Worm (Caenorhabditis elegans) whole organism, young adult: ENCODE measurements around the gene C12D8.13.

Experiments
- B0019.2 ChIP-seq: fragments of 200-800 bp; sonication (Bioruptor generic); conservative IDR thresholded peaks from 2 replicates; pipeline ENCODE4 v1.3.6; 2022; ENCODE audit warnings: missing genetic modification reagents, missing genetic modification characterization, missing compliant biosample characterization
- F22D6.2 ChIP-seq: sonication (generic microtip); optimal IDR thresholded peaks from 2 replicates; lab custom pipeline; 2016; ENCODE audit warnings: mild to moderate bottlenecking, missing genetic modification characterization, missing compliant biosample characterization
- F23B12.7 ChIP-seq: sonication (generic microtip); optimal IDR thresholded peaks from 2 replicates; lab custom pipeline; 2017; ENCODE audit warnings: missing genetic modification characterization, mild to moderate bottlenecking, missing compliant biosample characterization, antibody characterized with exemption, moderate library complexity; ENCODE audit not compliant: insufficient read depth
- F33H1.4 ChIP-seq: fragments of 200-800 bp; sonication (Bioruptor generic); IDR thresholded peaks from 2 replicates; pipeline ENCODE4 v1.3.6; 2022; ENCODE audit warnings: missing genetic modification reagents, missing genetic modification characterization, missing compliant biosample characterization
- F49E8.2 ChIP-seq: sonication (generic microtip); optimal IDR thresholded peaks from 3 replicates; lab custom pipeline; 2017; ENCODE audit warnings: missing genetic modification characterization, mild to moderate bottlenecking, missing compliant biosample characterization, antibody characterized with exemption, moderate library complexity; ENCODE audit not compliant: insufficient read depth
- K11D2.4 ChIP-seq: fragments of 200-800 bp; sonication (Bioruptor generic); IDR thresholded peaks from 2 replicates; pipeline ENCODE4 v1.3.6; 2022; ENCODE audit warnings: missing genetic modification reagents, missing genetic modification characterization, missing compliant biosample characterization
- Y56A3A.18 ChIP-seq: fragments of 200-800 bp; sonication (Bioruptor generic); IDR thresholded peaks from 2 replicates; pipeline ENCODE4 v1.3.6; 2022; ENCODE audit warnings: missing genetic modification reagents, missing genetic modification characterization, missing compliant biosample characterization
- Y95B8A.8 ChIP-seq: fragments of 200-800 bp; sonication (Bioruptor generic); IDR thresholded peaks from 2 replicates; pipeline ENCODE4 v1.3.6; 2022; ENCODE audit warnings: missing genetic modification reagents, missing genetic modification characterization, missing compliant biosample characterization
- ama-1 ChIP-seq, 3 experiments: fragments of 150-350 bp in 1 of 3; sonication (generic microtip) in 2 of 3; optimal IDR thresholded peaks; 2 replicates each; lab custom pipeline; 2014 to 2018; ENCODE audit warnings: missing biosample characterization in 2 of 3, missing genetic modification characterization in 2 of 3, missing genetic modification reagents in 2 of 3
- cebp-1 ChIP-seq, 2 experiments: fragments of 200-800 bp in 1 of 2; sonication (Bioruptor generic) in 1 of 2; sonication (generic microtip) in 1 of 2; IDR thresholded peaks in 1 of 2; optimal IDR thresholded peaks in 1 of 2; 2 replicates each; pipeline versions ENCODE4 v1.3.6 to Lab custom; 2017 to 2022; ENCODE audit warnings: missing compliant biosample characterization in 2 of 2, missing genetic modification characterization in 2 of 2, mild to moderate bottlenecking in 1 of 2, missing genetic modification reagents in 1 of 2, moderate library complexity in 1 of 2
- cebp-2 ChIP-seq: fragments of 200-800 bp; sonication (Bioruptor generic); IDR thresholded peaks from 2 replicates; pipeline ENCODE4 v1.3.6; 2022; ENCODE audit warnings: missing genetic modification characterization, missing compliant biosample characterization
- ceh-100 ChIP-seq: fragments of 200-800 bp; sonication (Bioruptor generic); IDR thresholded peaks from 2 replicates; pipeline ENCODE4 v1.3.6; 2022; ENCODE audit warnings: missing genetic modification reagents, missing genetic modification characterization, missing compliant biosample characterization
- ceh-27 ChIP-seq: fragments of 200-800 bp; sonication (Bioruptor generic); optimal IDR thresholded peaks from 2 replicates; lab custom pipeline; 2018; ENCODE audit warnings: mild to moderate bottlenecking, missing genetic modification characterization, moderate library complexity, missing compliant biosample characterization
- ceh-40 ChIP-seq: fragments of 200-800 bp; sonication (Bioruptor generic); IDR thresholded peaks from 2 replicates; pipeline ENCODE4 v1.3.6; 2022; ENCODE audit warnings: missing genetic modification characterization, missing compliant biosample characterization
- die-1 ChIP-seq: sonication (generic microtip); optimal IDR thresholded peaks from 2 replicates; lab custom pipeline; 2016; ENCODE audit warnings: missing genotype, mild to moderate bottlenecking, missing genetic modification characterization, missing compliant biosample characterization
- dpff-1 ChIP-seq: sonication (generic microtip); optimal IDR thresholded peaks from 2 replicates; lab custom pipeline; 2017; ENCODE audit warnings: mild to moderate bottlenecking, missing genetic modification characterization, missing compliant biosample characterization
- efl-1 ChIP-seq: fragments of 150-350 bp; optimal IDR thresholded peaks from 2 replicates; lab custom pipeline; 2014; ENCODE audit warnings: missing biosample characterization, missing genetic modification reagents, missing genetic modification characterization
- egl-18 ChIP-seq: fragments of 200-800 bp; sonication (Bioruptor generic); IDR thresholded peaks from 2 replicates; pipeline ENCODE4 v1.3.6; 2022; ENCODE audit warnings: missing genetic modification reagents, missing genetic modification characterization, missing compliant biosample characterization
- hlh-26 ChIP-seq: fragments of 200-800 bp; sonication (Bioruptor generic); conservative IDR thresholded peaks from 2 replicates; pipeline ENCODE4 v1.3.6; 2022; ENCODE audit warnings: missing genetic modification reagents, missing genetic modification characterization, missing compliant biosample characterization
- hmg-1.2 ChIP-seq: fragments of 200-800 bp; sonication (Bioruptor generic); IDR thresholded peaks from 2 replicates; pipeline ENCODE4 v1.3.6; 2022; ENCODE audit warnings: missing genetic modification reagents, missing genetic modification characterization, missing compliant biosample characterization
- hmg-20 ChIP-seq: fragments of 200-800 bp; sonication (Bioruptor generic); IDR thresholded peaks from 2 replicates; pipeline ENCODE4 v1.3.6; 2022; ENCODE audit warnings: missing genetic modification reagents, missing genetic modification characterization, missing compliant biosample characterization
- lag-1 ChIP-seq: fragments of 200-800 bp; sonication (Bioruptor generic); IDR thresholded peaks from 2 replicates; pipeline ENCODE4 v1.3.6; 2022; ENCODE audit warnings: missing genetic modification reagents, missing genetic modification characterization, missing compliant biosample characterization
- lin-26 ChIP-seq: fragments of 200-800 bp; sonication (Bioruptor generic); IDR thresholded peaks from 2 replicates; pipeline ENCODE4 v1.3.6; 2022; ENCODE audit warnings: missing genetic modification reagents, missing genetic modification characterization, missing compliant biosample characterization
- lin-35 ChIP-seq, 3 experiments: fragments of 150-350 bp in 2 of 3; sonication (generic microtip) in 1 of 3; optimal IDR thresholded peaks; 2 replicates each; lab custom pipeline; 2014 to 2018; ENCODE audit warnings: missing biosample characterization in 3 of 3, missing genetic modification characterization in 3 of 3, missing genetic modification reagents in 3 of 3
- lin-40 ChIP-seq: sonication (generic microtip); optimal IDR thresholded peaks from 2 replicates; lab custom pipeline; 2016; ENCODE audit warnings: missing genetic modification characterization, mild to moderate bottlenecking, missing compliant biosample characterization, missing genotype, missing genetic modification reagents
- lir-1 ChIP-seq: fragments of 200-800 bp; sonication (Bioruptor generic); conservative IDR thresholded peaks from 2 replicates; pipeline ENCODE4 v1.3.6; 2022; ENCODE audit warnings: missing genetic modification reagents, missing genetic modification characterization, missing compliant biosample characterization
- madf-3 ChIP-seq: fragments of 200-800 bp; sonication (Bioruptor generic); IDR thresholded peaks from 2 replicates; pipeline ENCODE4 v1.3.6; 2022; ENCODE audit warnings: missing genetic modification reagents, missing genetic modification characterization, missing compliant biosample characterization
- madf-6 ChIP-seq: fragments of 200-800 bp; sonication (Bioruptor generic); IDR thresholded peaks from 2 replicates; pipeline ENCODE4 v1.3.6; 2022; ENCODE audit warnings: missing genetic modification reagents, missing genetic modification characterization, missing compliant biosample characterization
- mel-28 ChIP-seq: sonication (generic microtip); optimal IDR thresholded peaks from 2 replicates; lab custom pipeline; 2016; ENCODE audit warnings: borderline replicate concordance, mild to moderate bottlenecking, missing genetic modification characterization, missing compliant biosample characterization
- nfya-2 ChIP-seq: fragments of 200-800 bp; sonication (Bioruptor generic); IDR thresholded peaks from 2 replicates; pipeline ENCODE4 v1.3.6; 2022; ENCODE audit warnings: missing genetic modification reagents, missing genetic modification characterization, missing compliant biosample characterization
- nhr-80 ChIP-seq: sonication (generic microtip); optimal IDR thresholded peaks from 2 replicates; lab custom pipeline; 2016; ENCODE audit warnings: missing genetic modification characterization, missing compliant biosample characterization
- pbrm-1 ChIP-seq: fragments of 200-800 bp; sonication (Bioruptor generic); IDR thresholded peaks from 2 replicates; pipeline ENCODE4 v1.3.6; 2022; ENCODE audit warnings: missing genetic modification reagents, missing genetic modification characterization, missing compliant biosample characterization
- pha-4 ChIP-seq: fragments of 150-350 bp; sonication (generic microtip); optimal IDR thresholded peaks from 2 replicates; lab custom pipeline; 2014; ENCODE audit warnings: missing biosample characterization, missing genetic modification reagents, missing genetic modification characterization
- rcor-1 ChIP-seq: fragments of 200-800 bp; sonication (Bioruptor generic); IDR thresholded peaks from 2 replicates; pipeline ENCODE4 v1.3.6; 2022; ENCODE audit warnings: missing genetic modification reagents, missing genetic modification characterization, missing compliant biosample characterization
- sea-2 ChIP-seq: fragments of 200-800 bp; sonication (Bioruptor generic); IDR thresholded peaks from 2 replicates; pipeline ENCODE4 v1.3.6; 2022; ENCODE audit warnings: missing genetic modification characterization, missing compliant biosample characterization
- snpc-1.1 ChIP-seq: sonication (generic microtip); optimal IDR thresholded peaks from 2 replicates; lab custom pipeline; 2017; ENCODE audit warnings: missing genetic modification characterization, mild to moderate bottlenecking, missing compliant biosample characterization, antibody characterized with exemption, moderate library complexity, missing genotype, missing genetic modification reagents; ENCODE audit not compliant: insufficient read depth
- snpc-1.3 ChIP-seq: sonication (generic microtip); optimal IDR thresholded peaks from 2 replicates; lab custom pipeline; 2017; ENCODE audit warnings: missing genetic modification characterization, mild to moderate bottlenecking, missing compliant biosample characterization, antibody characterized with exemption, moderate library complexity, missing genotype, missing genetic modification reagents; ENCODE audit not compliant: insufficient read depth
- snpc-3.4 ChIP-seq: sonication (generic microtip); optimal IDR thresholded peaks from 2 replicates; lab custom pipeline; 2017; ENCODE audit warnings: missing genetic modification characterization, mild to moderate bottlenecking, missing compliant biosample characterization, antibody characterized with exemption, moderate library complexity, missing genotype, missing genetic modification reagents
- snpc-4 ChIP-seq, 5 experiments: fragments of 150-350 bp in 1 of 5; sonication (generic microtip) in 4 of 5; optimal IDR thresholded peaks; 2 replicates each; lab custom pipeline; 2014 to 2018; ENCODE audit warnings: missing genetic modification characterization in 5 of 5, missing biosample characterization in 3 of 5, antibody characterized with exemption in 2 of 5, mild to moderate bottlenecking in 2 of 5, missing compliant biosample characterization in 2 of 5, missing genotype in 2 of 5, moderate library complexity in 2 of 5, missing genetic modification reagents in 1 of 5
- tlf-1 ChIP-seq: fragments of 200-800 bp; sonication (Bioruptor generic); optimal IDR thresholded peaks from 2 replicates; lab custom pipeline; 2018; ENCODE audit warnings: mild to moderate bottlenecking, missing genetic modification characterization, missing compliant biosample characterization
- unc-62 ChIP-seq: fragments of 150-350 bp; optimal IDR thresholded peaks from 2 replicates; lab custom pipeline; 2014; ENCODE audit warnings: missing biosample characterization, missing genetic modification reagents, missing genetic modification characterization
- zfh-2 ChIP-seq: fragments of 200-800 bp; sonication (Bioruptor generic); conservative IDR thresholded peaks from 2 replicates; pipeline ENCODE4 v1.3.6; 2022; ENCODE audit warnings: missing genetic modification reagents, missing genetic modification characterization, missing compliant biosample characterization
- ztf-3 ChIP-seq: fragments of 200-800 bp; sonication (Bioruptor generic); optimal IDR thresholded peaks from 2 replicates; lab custom pipeline; 2018; ENCODE audit warnings: mild to moderate bottlenecking, missing genetic modification characterization, missing compliant biosample characterization
- ztf-6 ChIP-seq: fragments of 200-800 bp; sonication (Bioruptor generic); IDR thresholded peaks from 2 replicates; pipeline ENCODE4 v1.3.6; 2022; ENCODE audit warnings: missing genetic modification reagents, missing genetic modification characterization, missing compliant biosample characterization

The C12D8.13 gene

ce11 chrV:10260460-10260859, 40.0 kb upstream of the C12D8.13 start, which contains the start of gene sri-18:
TSS of gene sri-18 (minus strand) at chrV:10260560.
- TF ChIP-seq Y56A3A.18, result no peak
- TF ChIP-seq ztf-3, result no peak
- TF ChIP-seq zfh-2 (GFP tag; lab: Robert Waterston, UW), result no peak
- TF ChIP-seq ceh-27 (GFP tag; lab: Kevin White, UChicago), result no peak
- no peak for TF ChIP-seq snpc-1.3 (tag; lab: Kevin White, UChicago)
- no peak for TF ChIP-seq nfya-2 (GFP tag; lab: Robert Waterston, UW)
- no peak for TF ChIP-seq cebp-2
- TF ChIP-seq rcor-1 (GFP tag; lab: Robert Waterston, UW), result no peak
- no peak for TF ChIP-seq lag-1 (GFP tag; lab: Robert Waterston, UW)
- TF ChIP-seq tlf-1 (GFP tag; lab: Kevin White, UChicago), result no peak
- no peak for TF ChIP-seq unc-62 (GFP tag; lab: Kevin White, UChicago)
- TF ChIP-seq egl-18 (GFP tag; lab: Robert Waterston, UW), result no peak
- no peak for TF ChIP-seq madf-6 (GFP tag; lab: Robert Waterston, UW)
- TF ChIP-seq pbrm-1, result no peak
- TF ChIP-seq ama-1 (optimal IDR thresholded peaks at IDR 0.05; lab: Kevin White, UChicago), result no peak
- no peak for TF ChIP-seq ama-1 (GFP tag; optimal IDR thresholded peaks at IDR 0.05; lab: Kevin White, UChicago)
- no peak for TF ChIP-seq dpff-1
- no peak for TF ChIP-seq Y95B8A.8 (GFP tag; lab: Robert Waterston, UW)
- no peak for TF ChIP-seq ceh-100
- no peak for TF ChIP-seq mel-28

ce11 chrV:10256050-10256449, 35.5 kb upstream of the C12D8.13 start, which contains the start of gene nhr-232:
TSS of gene nhr-232 (plus strand) at chrV:10256170.
- TF ChIP-seq nhr-80 (tag; lab: Kevin White, UChicago) (peak; percentile 91), F33H1.4 (GFP tag; lab: Robert Waterston, UW) (no peak), pha-4 (tag; lab: Kevin White, UChicago) (peak; percentile 31), ceh-40 (GFP tag; lab: Robert Waterston, UW) (no peak), cebp-1 (GFP tag; IDR thresholded peaks at IDR 0.05; lab: Robert Waterston, UW) (no peak), cebp-1 (tag; optimal IDR thresholded peaks at IDR 0.05; lab: Kevin White, UChicago) (peak; percentile 32)
- TF ChIP-seq, all 124 proteins: peak for 3

- TF ChIP-seq lin-40 (no peak), lin-26 (GFP tag; lab: Robert Waterston, UW) (no peak), F23B12.7 (tag; lab: Kevin White, UChicago) (no peak), ztf-6 (GFP tag; lab: Robert Waterston, UW) (no peak), snpc-4 (GFP tag; optimal IDR thresholded peaks at IDR 0.05; lab: Kevin White, UChicago) (no peak), snpc-4 (tag; optimal IDR thresholded peaks at IDR 0.05; lab: Kevin White, UChicago) (peak in 1 of 4 experiments; percentile 8), madf-3 (GFP tag; lab: Robert Waterston, UW) (no peak), sea-2 (no peak), B0019.2 (GFP tag; lab: Robert Waterston, UW) (no peak), F22D6.2 (tag; lab: Kevin White, UChicago) (no peak), snpc-1.1 (tag; lab: Kevin White, UChicago) (no peak), hmg-20 (GFP tag; lab: Robert Waterston, UW) (no peak), snpc-3.4 (tag; lab: Kevin White, UChicago) (no peak), K11D2.4 (GFP tag; lab: Robert Waterston, UW) (no peak), hlh-26 (GFP tag; lab: Robert Waterston, UW) (no peak), hmg-1.2 (no peak), efl-1 (GFP tag; lab: Kevin White, UChicago) (no peak), lin-35 (GFP tag; optimal IDR thresholded peaks at IDR 0.05; lab: Kevin White, UChicago) (no peak), lir-1 (GFP tag; lab: Robert Waterston, UW) (no peak), F49E8.2 (tag; lab: Kevin White, UChicago) (no peak), rcor-1 (GFP tag; lab: Robert Waterston, UW) (no peak), die-1 (no peak)
Observed at ce11 chrV:10255005-10255472, 34.5 kb upstream of the C12D8.13 start, which contains the start of gene rop-1. TSS of gene rop-1 (minus strand) at chrV:10255055.
